Fruit fly (Drosophila melanogaster): Measurements from ENCODE around the gene AdipoR.

The AdipoR gene

dm6 chr3R:22590668-22591275, 43.1 kb upstream of the AdipoR start (continued):
- TF ChIP-seq nau (GFP tag; optimal IDR thresholded peaks at IDR 0.05) (peak; percentile 20), CG18011 (GFP tag; optimal IDR thresholded peaks at IDR 0.05) (no peak), HLHmδ (GFP tag; optimal IDR thresholded peaks at IDR 0.05) (no peak), caup (GFP tag; optimal IDR thresholded peaks at IDR 0.05; ENCODE audit: severe bottlenecking) (peak; percentile 46), toy (GFP tag; IDR thresholded peaks at IDR 0.05) (no peak), CG8388 (GFP tag; optimal IDR thresholded peaks at IDR 0.05) (peak; percentile 77), lola (GFP tag; optimal IDR thresholded peaks at IDR 0.05) (peak in 1 of 3 experiments; percentile 90), MESR4 (GFP tag; optimal IDR thresholded peaks at IDR 0.05) (no peak), Ptx1 (GFP tag; IDR thresholded peaks at IDR 0.05) (no peak; the same call in 1 of the 2 replicates), fd96Cb (tag; optimal IDR thresholded peaks at IDR 0.05) (peak; percentile 79), maf-S (GFP tag; optimal IDR thresholded peaks at IDR 0.05) (peak; percentile 1), dimm (GFP tag; IDR thresholded peaks at IDR 0.05) (no peak), zen2 (GFP tag; IDR thresholded peaks at IDR 0.05; ENCODE audit: partially characterized antibody) (no peak), so (GFP tag; IDR thresholded peaks at IDR 0.05) (peak; percentile 13; the same call in 1 of the 3 replicates), MBD-R2 (GFP tag; IDR thresholded peaks at IDR 0.05) (no peak), ap (GFP tag; IDR thresholded peaks at IDR 0.05) (no peak), CG5953 (GFP tag; IDR thresholded peaks at IDR 0.05) (peak; percentile 22; the same call in 1 of the 2 replicates), eve (GFP tag; optimal IDR thresholded peaks at IDR 0.05) (no peak), CG8290 (GFP tag; optimal IDR thresholded peaks at IDR 0.05) (peak; percentile 52), CG8290 (tag; optimal IDR thresholded peaks at IDR 0.05) (peak in 1 of 2 experiments; percentile 21), org-1 (GFP tag; optimal IDR thresholded peaks at IDR 0.05) (peak; percentile 64), BEAF-32 (GFP tag; optimal IDR thresholded peaks at IDR 0.05) (no peak), kni (GFP tag; optimal IDR thresholded peaks at IDR 0.05) (peak; percentile 68), stc (GFP tag; IDR thresholded peaks at IDR 0.05) (no peak), pita (GFP tag; optimal IDR thresholded peaks at IDR 0.05) (no peak), Jarid2 (GFP tag; optimal IDR thresholded peaks at IDR 0.05) (no peak), Ssrp (tag; optimal IDR thresholded peaks at IDR 0.05) (peak; percentile 86), CG8765 (GFP tag; IDR thresholded peaks at IDR 0.05) (no peak; the same call in 1 of the 2 replicates), Stat92E (GFP tag; optimal IDR thresholded peaks at IDR 0.05) (peak in 1 of 3 experiments; percentile 80), CG5245 (GFP tag; optimal IDR thresholded peaks at IDR 0.05) (no peak), h (optimal IDR thresholded peaks at IDR 0.05) (no peak), CG11723 (GFP tag; optimal IDR thresholded peaks at IDR 0.05) (peak; percentile 42), CG10543 (GFP tag; optimal IDR thresholded peaks at IDR 0.05) (no peak), CG12769 (tag; optimal IDR thresholded peaks at IDR 0.05) (no peak), CG3407 (GFP tag; optimal IDR thresholded peaks at IDR 0.05) (peak; percentile 65), chinmo (GFP tag; IDR thresholded peaks at IDR 0.05; ENCODE audit: partially characterized antibody) (peak; percentile 51; the same call in 1 of the 4 replicates), salm (tag; optimal IDR thresholded peaks at IDR 0.05) (peak; percentile 40), CG14014 (GFP tag; IDR thresholded peaks at IDR 0.05) (no peak), CG34422 (GFP tag; IDR thresholded peaks at IDR 0.05) (no peak), NfI (GFP tag; optimal IDR thresholded peaks at IDR 0.05) (no peak), tll (GFP tag; optimal IDR thresholded peaks at IDR 0.05) (no peak), CG6689 (GFP tag; IDR thresholded peaks at IDR 0.05) (peak; percentile 35; the same call in 1 of the 2 replicates), CG4404 (GFP tag; IDR thresholded peaks at IDR 0.05) (no peak), vfl (GFP tag; optimal IDR thresholded peaks at IDR 0.05) (no peak), CG11398 (GFP tag; optimal IDR thresholded peaks at IDR 0.05) (no peak), row (GFP tag; IDR thresholded peaks at IDR 0.05) (peak; percentile 81), zf30C (GFP tag; optimal IDR thresholded peaks at IDR 0.05) (no peak), pho (GFP tag; optimal IDR thresholded peaks at IDR 0.05) (no peak), Dref (GFP tag; IDR thresholded peaks at IDR 0.05) (no peak)
